Fruit fly (Drosophila melanogaster): Measurements from ENCODE around the gene Toll-4.

DNA sequence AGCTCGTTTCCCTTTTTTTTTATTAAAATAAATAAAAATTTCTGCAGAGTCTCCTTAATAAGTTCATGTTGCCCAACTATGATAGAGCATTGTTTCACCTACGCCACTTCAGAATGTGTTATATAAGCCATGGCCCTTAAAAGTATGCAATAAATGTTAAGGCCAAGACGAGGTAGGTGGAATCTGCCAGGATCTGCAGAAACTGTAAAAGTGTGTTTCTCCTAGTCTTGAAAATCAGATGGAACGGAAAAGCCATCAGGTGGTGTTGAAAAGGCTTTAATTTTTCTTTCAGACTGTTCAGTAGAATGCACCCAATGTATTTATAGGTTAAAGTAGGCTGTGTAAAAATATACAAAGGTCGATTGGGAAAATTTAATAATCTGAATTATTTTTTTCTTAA is 7.1 kb upstream of the Toll-4 start, which contains the start of gene CG12439:
- TF ChIP-seq Myc (optimal IDR thresholded peaks at IDR 0.05) (no peak), Sin3A (optimal IDR thresholded peaks at IDR 0.05) (no peak), h (optimal IDR thresholded peaks at IDR 0.05) (no peak), psq (optimal IDR thresholded peaks at IDR 0.05) (no peak), ttk (optimal IDR thresholded peaks at IDR 0.05) (no peak)

Measured in Kc167 (cell line).